Worm (Caenorhabditis elegans): ENCODE results near the gene zipt-17.

- TF ChIP-seq mab-5 (tag; optimal IDR thresholded peaks at IDR 0.05): no peak
- no peak for TF ChIP-seq lin-39 (tag; optimal IDR thresholded peaks at IDR 0.05)
- no peak for TF ChIP-seq sem-4 (tag; optimal IDR thresholded peaks at IDR 0.05)
- no peak for TF ChIP-seq ceh-82 (tag; optimal IDR thresholded peaks at IDR 0.05)
- TF ChIP-seq elt-1 (tag; optimal IDR thresholded peaks at IDR 0.05): no peak
- no peak for TF ChIP-seq mbf-1 (tag; optimal IDR thresholded peaks at IDR 0.05)
- TF ChIP-seq ztf-1 (GFP tag; conservative IDR thresholded peaks at IDR 0.05): no peak
Observed at ce11 chrIV:17335031-17335430, 32.2 kb downstream of the zipt-17 start, which contains the start of gene C49C3.8.
